Worm (Caenorhabditis elegans) whole organism, young adult: ENCODE data around the gene spe-6.

Experiments
- D2030.7 ChIP-seq: fragments of 200-800 bp; sonication (Bioruptor generic); IDR thresholded peaks from 2 replicates; pipeline ENCODE4 v1.3.6; 2022; ENCODE audit warnings: missing genetic modification reagents, missing genetic modification characterization, missing compliant biosample characterization
- F23B12.7 ChIP-seq: sonication (generic microtip); optimal IDR thresholded peaks from 2 replicates; lab custom pipeline; 2017; ENCODE audit warnings: missing genetic modification characterization, mild to moderate bottlenecking, missing compliant biosample characterization, antibody characterized with exemption, moderate library complexity; ENCODE audit not compliant: insufficient read depth
- F33H1.4 ChIP-seq: fragments of 200-800 bp; sonication (Bioruptor generic); IDR thresholded peaks from 2 replicates; pipeline ENCODE4 v1.3.6; 2022; ENCODE audit warnings: missing genetic modification reagents, missing genetic modification characterization, missing compliant biosample characterization
- F39B2.1 ChIP-seq: fragments of 200-800 bp; sonication (Bioruptor generic); IDR thresholded peaks from 2 replicates; pipeline ENCODE4 v1.3.6; 2022; ENCODE audit warnings: missing genetic modification reagents, missing genetic modification characterization, missing compliant biosample characterization
- F49E8.2 ChIP-seq: sonication (generic microtip); optimal IDR thresholded peaks from 3 replicates; lab custom pipeline; 2017; ENCODE audit warnings: missing genetic modification characterization, mild to moderate bottlenecking, missing compliant biosample characterization, antibody characterized with exemption, moderate library complexity; ENCODE audit not compliant: insufficient read depth
- F55B11.4 ChIP-seq: sonication (generic microtip); optimal IDR thresholded peaks from 2 replicates; lab custom pipeline; 2016; ENCODE audit warnings: missing compliant biosample characterization, missing genetic modification characterization, borderline replicate concordance; ENCODE audit not compliant: insufficient read depth
- Y95B8A.8 ChIP-seq: fragments of 200-800 bp; sonication (Bioruptor generic); IDR thresholded peaks from 2 replicates; pipeline ENCODE4 v1.3.6; 2022; ENCODE audit warnings: missing genetic modification reagents, missing genetic modification characterization, missing compliant biosample characterization
- athp-1 ChIP-seq: sonication (generic microtip); optimal IDR thresholded peaks from 2 replicates; lab custom pipeline; 2017; ENCODE audit warnings: mild to moderate bottlenecking, missing genetic modification characterization, missing compliant biosample characterization
- cebp-2 ChIP-seq: fragments of 200-800 bp; sonication (Bioruptor generic); IDR thresholded peaks from 2 replicates; pipeline ENCODE4 v1.3.6; 2022; ENCODE audit warnings: missing genetic modification characterization, missing compliant biosample characterization
- ceh-100 ChIP-seq: fragments of 200-800 bp; sonication (Bioruptor generic); IDR thresholded peaks from 2 replicates; pipeline ENCODE4 v1.3.6; 2022; ENCODE audit warnings: missing genetic modification reagents, missing genetic modification characterization, missing compliant biosample characterization
- ceh-58 ChIP-seq: fragments of 200-800 bp; sonication (Bioruptor generic); IDR thresholded peaks from 2 replicates; pipeline ENCODE4 v1.3.6; 2022; ENCODE audit warnings: missing genetic modification characterization, missing compliant biosample characterization
- ceh-91 ChIP-seq: fragments of 200-800 bp; sonication (Bioruptor generic); IDR thresholded peaks from 2 replicates; pipeline ENCODE4 v1.3.6; 2022; ENCODE audit warnings: missing genetic modification reagents, missing genetic modification characterization, missing compliant biosample characterization
- dox-1 ChIP-seq: fragments of 200-800 bp; sonication (Bioruptor generic); IDR thresholded peaks from 2 replicates; pipeline ENCODE4 v1.3.6; 2022; ENCODE audit warnings: missing genetic modification reagents, missing genetic modification characterization, missing compliant biosample characterization
- dpl-1 ChIP-seq: fragments of 150-350 bp; optimal IDR thresholded peaks from 2 replicates; lab custom pipeline; 2014; ENCODE audit warnings: missing biosample characterization, missing genetic modification reagents, missing genetic modification characterization
- efl-1 ChIP-seq: fragments of 150-350 bp; optimal IDR thresholded peaks from 2 replicates; lab custom pipeline; 2014; ENCODE audit warnings: missing biosample characterization, missing genetic modification reagents, missing genetic modification characterization
- egrh-3 ChIP-seq: fragments of 200-800 bp; sonication (Bioruptor generic); IDR thresholded peaks from 2 replicates; pipeline ENCODE4 v1.3.6; 2022; ENCODE audit warnings: missing genetic modification reagents, missing genetic modification characterization, missing compliant biosample characterization
- ets-4 ChIP-seq: fragments of 200-800 bp; sonication (Bioruptor generic); optimal IDR thresholded peaks from 2 replicates; lab custom pipeline; 2018; ENCODE audit warnings: mild to moderate bottlenecking, missing genetic modification characterization, missing compliant biosample characterization
- hlh-12 ChIP-seq: sonication (generic microtip); optimal IDR thresholded peaks from 2 replicates; lab custom pipeline; 2016; ENCODE audit warnings: missing genetic modification characterization, missing compliant biosample characterization
- hmg-1.2 ChIP-seq: fragments of 200-800 bp; sonication (Bioruptor generic); IDR thresholded peaks from 2 replicates; pipeline ENCODE4 v1.3.6; 2022; ENCODE audit warnings: missing genetic modification reagents, missing genetic modification characterization, missing compliant biosample characterization
- hrde-1 ChIP-seq: sonication (generic microtip); optimal IDR thresholded peaks from 2 replicates; lab custom pipeline; 2016; ENCODE audit warnings: missing genetic modification characterization, mild to moderate bottlenecking, missing compliant biosample characterization, moderate library complexity, missing genotype, missing genetic modification reagents, borderline replicate concordance
- hsf-1 ChIP-seq: fragments of 200-800 bp; sonication (Bioruptor generic); IDR thresholded peaks from 2 replicates; pipeline ENCODE4 v1.3.6; 2022; ENCODE audit warnings: missing genetic modification reagents, missing genetic modification characterization, missing compliant biosample characterization
- lin-54 ChIP-seq: fragments of 200-800 bp; sonication (Bioruptor generic); optimal IDR thresholded peaks from 2 replicates; lab custom pipeline; 2018; ENCODE audit warnings: mild to moderate bottlenecking, missing genetic modification characterization, missing compliant biosample characterization
- lir-1 ChIP-seq: fragments of 200-800 bp; sonication (Bioruptor generic); conservative IDR thresholded peaks from 2 replicates; pipeline ENCODE4 v1.3.6; 2022; ENCODE audit warnings: missing genetic modification reagents, missing genetic modification characterization, missing compliant biosample characterization
- lsl-1 ChIP-seq: fragments of 200-800 bp; sonication (Bioruptor generic); optimal IDR thresholded peaks from 2 replicates; lab custom pipeline; 2018; ENCODE audit warnings: mild to moderate bottlenecking, missing genetic modification characterization, moderate library complexity, missing compliant biosample characterization
- madf-10 ChIP-seq: sonication (generic microtip); optimal IDR thresholded peaks from 2 replicates; lab custom pipeline; 2016; ENCODE audit warnings: mild to moderate bottlenecking, missing genetic modification characterization, missing compliant biosample characterization
- madf-3 ChIP-seq: fragments of 200-800 bp; sonication (Bioruptor generic); IDR thresholded peaks from 2 replicates; pipeline ENCODE4 v1.3.6; 2022; ENCODE audit warnings: missing genetic modification reagents, missing genetic modification characterization, missing compliant biosample characterization
- madf-6 ChIP-seq: fragments of 200-800 bp; sonication (Bioruptor generic); IDR thresholded peaks from 2 replicates; pipeline ENCODE4 v1.3.6; 2022; ENCODE audit warnings: missing genetic modification reagents, missing genetic modification characterization, missing compliant biosample characterization
- madf-8 ChIP-seq: fragments of 200-800 bp; sonication (Bioruptor generic); conservative IDR thresholded peaks from 2 replicates; pipeline ENCODE4 v1.3.6; 2022; ENCODE audit warnings: missing genetic modification reagents, missing genetic modification characterization, missing compliant biosample characterization
- mcd-1 ChIP-seq: fragments of 200-800 bp; sonication (Bioruptor generic); IDR thresholded peaks from 2 replicates; pipeline ENCODE4 v1.3.6; 2022; ENCODE audit warnings: missing genetic modification reagents, missing genetic modification characterization, missing compliant biosample characterization
- mel-28 ChIP-seq: sonication (generic microtip); optimal IDR thresholded peaks from 2 replicates; lab custom pipeline; 2016; ENCODE audit warnings: borderline replicate concordance, mild to moderate bottlenecking, missing genetic modification characterization, missing compliant biosample characterization
- nhr-120 ChIP-seq: fragments of 200-800 bp; sonication (Bioruptor generic); IDR thresholded peaks from 2 replicates; pipeline ENCODE4 v1.3.6; 2022; ENCODE audit warnings: missing genetic modification characterization, missing compliant biosample characterization
- nhr-80 ChIP-seq: sonication (generic microtip); optimal IDR thresholded peaks from 2 replicates; lab custom pipeline; 2016; ENCODE audit warnings: missing genetic modification characterization, missing compliant biosample characterization
- pbrm-1 ChIP-seq: fragments of 200-800 bp; sonication (Bioruptor generic); IDR thresholded peaks from 2 replicates; pipeline ENCODE4 v1.3.6; 2022; ENCODE audit warnings: missing genetic modification reagents, missing genetic modification characterization, missing compliant biosample characterization
- rcor-1 ChIP-seq: fragments of 200-800 bp; sonication (Bioruptor generic); IDR thresholded peaks from 2 replicates; pipeline ENCODE4 v1.3.6; 2022; ENCODE audit warnings: missing genetic modification reagents, missing genetic modification characterization, missing compliant biosample characterization
- rec-8 ChIP-seq, 2 experiments: sonication (generic microtip); optimal IDR thresholded peaks; 2 replicates each; lab custom pipeline; 2016; ENCODE audit warnings: mild to moderate bottlenecking in 2 of 2, missing genetic modification characterization in 2 of 2, missing genetic modification reagents in 2 of 2, missing genotype in 2 of 2, missing biosample characterization in 1 of 2, missing compliant biosample characterization in 1 of 2, moderate library complexity in 1 of 2
- snpc-1.3 ChIP-seq: sonication (generic microtip); optimal IDR thresholded peaks from 2 replicates; lab custom pipeline; 2017; ENCODE audit warnings: missing genetic modification characterization, mild to moderate bottlenecking, missing compliant biosample characterization, antibody characterized with exemption, moderate library complexity, missing genotype, missing genetic modification reagents; ENCODE audit not compliant: insufficient read depth
- snpc-3.4 ChIP-seq: sonication (generic microtip); optimal IDR thresholded peaks from 2 replicates; lab custom pipeline; 2017; ENCODE audit warnings: missing genetic modification characterization, mild to moderate bottlenecking, missing compliant biosample characterization, antibody characterized with exemption, moderate library complexity, missing genotype, missing genetic modification reagents
- tbp1 ChIP-seq: fragments of 200-800 bp; sonication (Bioruptor generic); optimal IDR thresholded peaks from 2 replicates; lab custom pipeline; 2018; ENCODE audit warnings: mild to moderate bottlenecking, missing genetic modification characterization, missing compliant biosample characterization
- tbx-9 ChIP-seq: sonication (generic microtip); optimal IDR thresholded peaks from 2 replicates; lab custom pipeline; 2016; ENCODE audit warnings: borderline replicate concordance, missing genetic modification characterization, inconsistent platforms, missing compliant biosample characterization
- tlf-1 ChIP-seq: fragments of 200-800 bp; sonication (Bioruptor generic); optimal IDR thresholded peaks from 2 replicates; lab custom pipeline; 2018; ENCODE audit warnings: mild to moderate bottlenecking, missing genetic modification characterization, missing compliant biosample characterization
- xnd-1 ChIP-seq: sonication (generic microtip); optimal IDR thresholded peaks from 2 replicates; lab custom pipeline; 2016; ENCODE audit warnings: missing genotype, missing genetic modification reagents, missing genetic modification characterization, missing compliant biosample characterization

spe-6 gene

DNA sequence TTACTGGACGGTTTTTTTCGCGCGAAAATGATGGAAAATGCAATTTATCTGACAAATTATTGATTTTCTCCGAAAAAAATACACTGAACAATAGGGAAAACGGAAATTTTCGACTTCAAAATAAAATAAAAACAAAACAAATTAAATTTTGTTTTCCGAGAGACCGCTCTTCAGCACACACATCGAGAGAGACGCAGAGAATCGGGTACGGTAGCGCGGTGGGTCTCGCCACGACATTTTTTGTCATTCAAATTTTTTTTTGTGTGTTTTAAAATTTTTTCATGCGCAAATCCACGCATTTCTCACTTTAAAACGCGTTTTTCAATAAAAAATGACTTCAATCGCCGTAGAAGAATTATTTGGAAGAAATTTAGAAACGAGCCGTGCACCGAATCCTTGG lies 18.8 kb downstream of the spe-6 start (continued):
- TF ChIP-seq F23B12.7 (tag; lab: Kevin White, UChicago) (no peak), egrh-3 (GFP tag; lab: Robert Waterston, UW) (no peak), hlh-12 (tag; lab: Kevin White, UChicago) (no peak), snpc-3.4 (tag; lab: Kevin White, UChicago) (peak; percentile 31), hsf-1 (GFP tag; lab: Robert Waterston, UW) (0 out of 2 replicates have a peak, but pooled peaks have one; percentile 54), tlf-1 (GFP tag; lab: Kevin White, UChicago) (peak; percentile 31), lin-54 (GFP tag; lab: Kevin White, UChicago) (peak; percentile 85), rcor-1 (0 out of 2 replicates have a peak, but pooled peaks have one; percentile 21), madf-10 (no peak), dox-1 (GFP tag; lab: Robert Waterston, UW) (peak; percentile 42; the same call in 1 of the 2 replicates), ceh-100 (GFP tag; lab: Robert Waterston, UW) (peak; percentile 52; the same call in 1 of the 2 replicates), snpc-1.3 (tag; lab: Kevin White, UChicago) (peak; percentile 84), mcd-1 (GFP tag; lab: Robert Waterston, UW) (peak; percentile 65), F49E8.2 (tag; lab: Kevin White, UChicago) (peak; percentile 74), madf-3 (GFP tag; lab: Robert Waterston, UW) (0 out of 2 replicates have a peak, but pooled peaks have one; percentile 73), ceh-91 (GFP tag; lab: Robert Waterston, UW) (peak; percentile 60; the same call in 1 of the 2 replicates), madf-6 (GFP tag; lab: Robert Waterston, UW) (peak; percentile 96), F33H1.4 (GFP tag; lab: Robert Waterston, UW) (peak; percentile 97), xnd-1 (tag; lab: Kevin White, UChicago) (peak; percentile 83), lsl-1 (GFP tag; lab: Kevin White, UChicago) (peak; percentile 96), F55B11.4 (tag; lab: Kevin White, UChicago) (no peak), D2030.7 (GFP tag; lab: Robert Waterston, UW) (peak; percentile 84), hmg-1.2 (peak; percentile 94), ets-4 (GFP tag; lab: Kevin White, UChicago) (no peak), madf-8 (GFP tag; lab: Robert Waterston, UW) (peak; percentile 83), pbrm-1 (peak; percentile 39; the same call in 1 of the 2 replicates), efl-1 (GFP tag; lab: Kevin White, UChicago) (peak; percentile 42), tbp1 (GFP tag; lab: Kevin White, UChicago) (peak; percentile 17), cebp-2 (GFP tag; lab: Robert Waterston, UW) (no peak)

- TF ChIP-seq hmg-1.2 (no peak), cebp-2 (GFP tag; lab: Robert Waterston, UW) (no peak)
These were observed 21.1 kb downstream of the spe-6 start, which contains the start of gene xpb-1 for ce11 chrIII:11526396-11526795. Gene xpb-1, plus strand, starts transcription at chrIII:11526657.

DNA sequence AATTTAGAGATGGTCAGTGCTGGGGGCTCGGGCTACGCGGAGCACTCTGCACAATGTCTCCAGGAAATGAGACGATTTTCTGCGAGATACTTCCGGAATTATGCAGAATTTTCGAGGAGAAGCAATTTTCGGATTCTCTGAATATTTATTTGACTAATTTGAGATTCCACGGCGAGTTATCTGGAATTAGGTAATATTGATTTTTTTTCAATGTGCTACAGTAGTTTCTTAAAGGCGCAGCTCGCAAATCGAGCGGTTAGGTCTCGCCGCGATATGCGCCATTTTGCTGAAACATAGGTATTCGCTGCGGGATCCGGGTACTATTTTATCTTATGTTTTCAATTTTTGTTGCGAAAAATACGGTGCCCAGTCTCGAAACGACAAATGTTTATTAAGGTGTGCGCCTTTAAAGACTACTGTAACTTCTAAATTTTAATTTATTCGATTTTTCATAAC lies 29.4 kb downstream of the spe-6 start, which contains the start of gene nrps-1:
Gene nrps-1 (plus strand): TSS at position 51 of the 456 bp plus-strand sequence.
- TF ChIP-seq nhr-80 (tag; lab: Kevin White, UChicago) (no peak), rec-8 (tag; optimal IDR thresholded peaks at IDR 0.05; lab: Kevin White, UChicago) (no peak), F39B2.1 (no peak), tbx-9 (tag; lab: Kevin White, UChicago) (no peak), lir-1 (no peak), athp-1 (tag; lab: Kevin White, UChicago) (no peak), Y95B8A.8 (GFP tag; lab: Robert Waterston, UW) (no peak), lsl-1 (GFP tag; lab: Kevin White, UChicago) (peak; percentile 74), madf-8 (GFP tag; lab: Robert Waterston, UW) (0 out of 2 replicates have a peak, but pooled peaks have one; percentile 16), madf-6 (GFP tag; lab: Robert Waterston, UW) (peak; percentile 41; the same call in 1 of the 2 replicates), ceh-100 (GFP tag; lab: Robert Waterston, UW) (no peak), xnd-1 (tag; lab: Kevin White, UChicago) (peak; percentile 53), ceh-91 (GFP tag; lab: Robert Waterston, UW) (0 out of 2 replicates have a peak, but pooled peaks have one; percentile 15), D2030.7 (GFP tag; lab: Robert Waterston, UW) (no peak), nhr-120 (GFP tag; lab: Robert Waterston, UW) (no peak), hrde-1 (no peak), ceh-58 (GFP tag; lab: Robert Waterston, UW) (no peak), efl-1 (GFP tag; lab: Kevin White, UChicago) (no peak), dox-1 (GFP tag; lab: Robert Waterston, UW) (peak; percentile 29; the same call in 1 of the 2 replicates), dpl-1 (GFP tag; lab: Kevin White, UChicago) (no peak), F33H1.4 (GFP tag; lab: Robert Waterston, UW) (peak; percentile 74), mel-28 (tag; lab: Kevin White, UChicago) (no peak)
